Worm (Caenorhabditis elegans): ENCODE data around the gene cyp-35A4.

Gene cyp-35A4

ce11 chrV:4035811-4036210 lies 4.4 kb downstream of the cyp-35A4 start, which contains the start of gene C49G7.13:
Gene C49G7.13, plus strand, starts transcription at chrV:4036111.
- TF ChIP-seq aly-2 (tag; optimal IDR thresholded peaks at IDR 0.05), result no peak
- no peak for TF ChIP-seq nhr-237 (tag; optimal IDR thresholded peaks at IDR 0.05)
- TF ChIP-seq lin-13 (GFP tag; optimal IDR thresholded peaks at IDR 0.05), result no peak

ce11 chrV:4038110-4038509 lies 6.7 kb downstream of the cyp-35A4 start, which contains the start of gene C49G7.12:
Gene C49G7.12, plus strand, starts transcription at chrV:4038410.
- TF ChIP-seq efl-1 (optimal IDR thresholded peaks at IDR 0.05) (no peak), efl-1 (GFP tag; optimal IDR thresholded peaks at IDR 0.05 in 1 of 2) (peak in 1 of 2 experiments; percentile 56), unc-30 (tag; optimal IDR thresholded peaks at IDR 0.05) (no peak)

ce11 chrV:4038557-4038956 lies 7.1 kb downstream of the cyp-35A4 start:
- TF ChIP-seq vab-15 (tag; optimal IDR thresholded peaks at IDR 0.05) (no peak), mdl-1 (tag; optimal IDR thresholded peaks at IDR 0.05) (no peak), efl-1 (optimal IDR thresholded peaks at IDR 0.05) (no peak), efl-1 (GFP tag; optimal IDR thresholded peaks at IDR 0.05 in 1 of 2) (peak in 1 of 2 experiments; percentile 64), swsn-7 (tag; optimal IDR thresholded peaks at IDR 0.05) (no peak), lir-3 (tag; optimal IDR thresholded peaks at IDR 0.05; ENCODE audit: poor library complexity) (no peak)

ce11 chrV:4041853-4042424 lies 10.5 kb downstream of the cyp-35A4 start, which contains the start of the genes C49G7.10 and irg-2:
Gene C49G7.10, minus strand, starts transcription at chrV:4042021.
Gene irg-2, plus strand, starts transcription at chrV:4042181.
- TF ChIP-seq mep-1 (tag; optimal IDR thresholded peaks at IDR 0.05), result no peak
- no peak for TF ChIP-seq ceh-63 (GFP tag; optimal IDR thresholded peaks at IDR 0.05)
- no peak for TF ChIP-seq C34B4.2 (tag; optimal IDR thresholded peaks at IDR 0.05)
- TF ChIP-seq tlp-1 (tag; optimal IDR thresholded peaks at IDR 0.05), result no peak
- TF ChIP-seq swsn-7 (tag; optimal IDR thresholded peaks at IDR 0.05), result no peak
- no peak for TF ChIP-seq lin-14 (GFP tag; optimal IDR thresholded peaks at IDR 0.05)
- peak; percentile 7 for TF ChIP-seq zag-1 (tag; optimal IDR thresholded peaks at IDR 0.05)
- TF ChIP-seq tbx-2 (tag; optimal IDR thresholded peaks at IDR 0.05), result no peak
- no peak for TF ChIP-seq hlh-17 (GFP tag; optimal IDR thresholded peaks at IDR 0.05; ENCODE audit: borderline replicate concordance)
- peak in 1 of 2 experiments; percentile 35 for TF ChIP-seq lsy-2 (tag; optimal IDR thresholded peaks at IDR 0.05)
- no peak for TF ChIP-seq egl-27 (tag; optimal IDR thresholded peaks at IDR 0.05)
- TF ChIP-seq aha-1 (tag; optimal IDR thresholded peaks at IDR 0.05), result no peak
- TF ChIP-seq blmp-1 (tag; optimal IDR thresholded peaks at IDR 0.05), result no peak
- TF ChIP-seq fkh-8 (tag; optimal IDR thresholded peaks at IDR 0.05), result peak; percentile 46
- no peak for TF ChIP-seq C16A3.4 (tag; optimal IDR thresholded peaks at IDR 0.05)
- no peak for TF ChIP-seq lin-39 (tag; optimal IDR thresholded peaks at IDR 0.05)
- TF ChIP-seq sptf-1 (tag; optimal IDR thresholded peaks at IDR 0.05), result no peak
- no peak for TF ChIP-seq pqm-1 (tag; optimal IDR thresholded peaks at IDR 0.05)
- TF ChIP-seq fkh-10 (GFP tag; optimal IDR thresholded peaks at IDR 0.05), result no peak
- TF ChIP-seq sup-37 (GFP tag; optimal IDR thresholded peaks at IDR 0.05), result no peak
- no peak for TF ChIP-seq snpc-4 (tag; optimal IDR thresholded peaks at IDR 0.05)
- TF ChIP-seq ztf-11 (tag; optimal IDR thresholded peaks at IDR 0.05), result no peak
- no peak for TF ChIP-seq mab-9 (GFP tag; IDR thresholded peaks at IDR 0.05)
- TF ChIP-seq efl-3 (GFP tag; optimal IDR thresholded peaks at IDR 0.05), result no peak
- 0 out of 2 replicates have a peak, but pooled peaks have one; percentile 3 for TF ChIP-seq isw-1 (GFP tag; IDR thresholded peaks at IDR 0.05)
- no peak for TF ChIP-seq aly-2 (tag; optimal IDR thresholded peaks at IDR 0.05)
- TF ChIP-seq lin-13 (GFP tag; optimal IDR thresholded peaks at IDR 0.05), result no peak
- TF ChIP-seq nhr-28 (tag; optimal IDR thresholded peaks at IDR 0.05), result no peak
- peak; percentile 20 for TF ChIP-seq skn-1 (tag; optimal IDR thresholded peaks at IDR 0.05)
- TF ChIP-seq nhr-11 (tag; optimal IDR thresholded peaks at IDR 0.05), result no peak
- no peak for TF ChIP-seq elt-3 (tag; optimal IDR thresholded peaks at IDR 0.05)
- no peak for TF ChIP-seq ets-5 (GFP tag; IDR thresholded peaks at IDR 0.05)
- TF ChIP-seq pag-3 (tag; optimal IDR thresholded peaks at IDR 0.05; ENCODE audit: borderline replicate concordance, insufficient read depth), result no peak
- TF ChIP-seq nhr-84 (tag; optimal IDR thresholded peaks at IDR 0.05), result no peak
- TF ChIP-seq mef-2 (tag; optimal IDR thresholded peaks at IDR 0.05), result no peak
- no peak for TF ChIP-seq hpl-2 (GFP tag; optimal IDR thresholded peaks at IDR 0.05)
- TF ChIP-seq ama-1 (optimal IDR thresholded peaks at IDR 0.05), result no peak
- no peak for TF ChIP-seq nhr-76 (tag; optimal IDR thresholded peaks at IDR 0.05)
- no peak for TF ChIP-seq F16B12.6 (tag; optimal IDR thresholded peaks at IDR 0.05)
- no peak for TF ChIP-seq unc-86 (tag; optimal IDR thresholded peaks at IDR 0.05)
- no peak for TF ChIP-seq nhr-85 (tag)

Data from whole organism, L1 larva.